Worm (Caenorhabditis elegans): ENCODE measurements around the gene F11F1.1.

Gene F11F1.1

DNA sequence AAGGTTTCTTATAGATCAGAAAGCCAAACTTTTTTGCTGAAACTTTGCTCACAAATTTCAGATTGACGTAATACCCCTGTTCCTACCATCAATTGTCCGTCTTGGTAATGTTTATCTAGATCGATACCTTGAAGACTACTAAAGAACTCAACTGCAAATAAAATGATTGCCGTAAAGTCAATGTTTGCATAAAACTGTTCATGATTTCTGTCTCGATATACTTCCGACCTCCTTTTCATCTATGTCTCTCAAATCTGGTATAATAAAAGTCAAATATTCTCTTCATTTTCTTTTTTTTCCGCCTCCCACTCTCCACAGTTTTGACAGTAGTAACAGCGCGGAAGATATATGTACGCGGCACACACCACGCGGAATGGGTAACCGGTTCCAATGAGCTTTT lies 10.1 kb downstream of the F11F1.1 start, which contains the start of gene nas-1:
nas-1 (plus strand) TSS at position 301 of the 400 bp plus-strand sequence.
- no peak for TF ChIP-seq ces-1 (GFP tag; optimal IDR thresholded peaks at IDR 0.05)
- TF ChIP-seq ztf-4 (tag; optimal IDR thresholded peaks at IDR 0.05) = no peak
- no peak for TF ChIP-seq swsn-7 (tag; optimal IDR thresholded peaks at IDR 0.05)
- no peak for TF ChIP-seq lin-14 (GFP tag; optimal IDR thresholded peaks at IDR 0.05)
- TF ChIP-seq mab-9 (GFP tag; IDR thresholded peaks at IDR 0.05) = no peak
- no peak for TF ChIP-seq mdl-1 (tag; optimal IDR thresholded peaks at IDR 0.05)
- no peak for TF ChIP-seq ceh-63 (GFP tag; optimal IDR thresholded peaks at IDR 0.05)

DNA sequence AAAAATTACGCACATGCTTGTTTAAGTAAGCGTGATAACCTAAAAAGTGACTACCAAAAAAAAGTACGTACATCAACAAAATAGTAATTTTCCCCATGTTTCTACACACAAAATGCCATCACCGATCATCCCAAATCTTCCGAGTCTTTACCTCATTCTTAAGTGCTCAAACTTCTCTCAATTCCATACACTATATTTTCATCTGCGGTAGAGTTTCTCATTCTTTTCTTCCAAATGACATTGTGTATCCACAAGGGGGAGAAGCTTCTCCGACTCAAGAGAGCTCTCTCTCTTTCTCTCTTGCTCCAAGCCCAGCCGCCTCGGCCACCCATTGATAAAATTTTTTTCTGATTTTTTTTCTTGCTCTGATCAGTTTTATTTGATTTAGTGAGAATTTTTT lies 14.1 kb downstream of the F11F1.1 start, which contains the start of gene myo-6:
myo-6 (plus strand) TSS at position 301 of the 400 bp plus-strand sequence.
- TF ChIP-seq unc-98 (GFP tag; IDR thresholded peaks at IDR 0.05) (no peak), tbx-2 (tag; optimal IDR thresholded peaks at IDR 0.05) (no peak), hlh-4 (tag; optimal IDR thresholded peaks at IDR 0.05) (no peak), ceh-82 (tag; optimal IDR thresholded peaks at IDR 0.05) (no peak), jun-1 (tag; optimal IDR thresholded peaks at IDR 0.05) (no peak), efl-1 (optimal IDR thresholded peaks at IDR 0.05) (no peak), efl-1 (GFP tag; optimal IDR thresholded peaks at IDR 0.05 in 1 of 2) (peak in 1 of 2 experiments; percentile 86), nhr-77 (tag; optimal IDR thresholded peaks at IDR 0.05) (peak; percentile 4), skn-1 (tag; optimal IDR thresholded peaks at IDR 0.05) (no peak), nhr-71 (tag; optimal IDR thresholded peaks at IDR 0.05) (no peak), fkh-10 (GFP tag; optimal IDR thresholded peaks at IDR 0.05) (no peak), lin-13 (GFP tag; optimal IDR thresholded peaks at IDR 0.05) (no peak), rnt-1 (tag; optimal IDR thresholded peaks at IDR 0.05) (peak; percentile 37), nhr-12 (tag; optimal IDR thresholded peaks at IDR 0.05) (no peak)

ce11 chrIII:13411202-13411601 lies 15.8 kb downstream of the F11F1.1 start:
- TF ChIP-seq elt-3 (tag; optimal IDR thresholded peaks at IDR 0.05) (no peak), lin-35 (GFP tag; optimal IDR thresholded peaks at IDR 0.05) (peak in 1 of 2 experiments; percentile 10), Y116A8C.19 (tag; optimal IDR thresholded peaks at IDR 0.05; ENCODE audit: borderline replicate concordance) (no peak)

DNA sequence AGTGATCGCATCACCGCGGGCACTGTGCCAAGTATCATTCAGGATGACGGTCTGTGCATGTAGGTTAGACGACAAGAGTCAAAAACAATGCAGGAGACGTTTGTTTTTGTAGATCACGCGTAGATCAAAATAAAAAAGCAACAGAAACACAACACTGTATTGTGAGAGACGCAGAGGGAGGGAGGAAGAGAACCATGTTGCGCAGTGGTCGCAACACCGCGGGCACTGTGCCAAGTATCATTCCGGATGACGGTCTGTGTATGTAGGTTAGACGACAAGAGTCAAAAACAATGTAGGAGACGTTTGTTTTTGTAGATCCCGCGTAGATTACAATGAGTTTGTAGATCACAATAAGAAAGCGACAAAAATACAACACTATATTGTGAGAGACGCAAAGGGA lies 23.6 kb downstream of the F11F1.1 start:
- TF ChIP-seq ceh-8 (GFP tag; optimal IDR thresholded peaks at IDR 0.05) = no peak
- no peak for TF ChIP-seq unc-86 (tag; optimal IDR thresholded peaks at IDR 0.05)
- TF ChIP-seq snpc-4 (tag; optimal IDR thresholded peaks at IDR 0.05) = no peak

DNA sequence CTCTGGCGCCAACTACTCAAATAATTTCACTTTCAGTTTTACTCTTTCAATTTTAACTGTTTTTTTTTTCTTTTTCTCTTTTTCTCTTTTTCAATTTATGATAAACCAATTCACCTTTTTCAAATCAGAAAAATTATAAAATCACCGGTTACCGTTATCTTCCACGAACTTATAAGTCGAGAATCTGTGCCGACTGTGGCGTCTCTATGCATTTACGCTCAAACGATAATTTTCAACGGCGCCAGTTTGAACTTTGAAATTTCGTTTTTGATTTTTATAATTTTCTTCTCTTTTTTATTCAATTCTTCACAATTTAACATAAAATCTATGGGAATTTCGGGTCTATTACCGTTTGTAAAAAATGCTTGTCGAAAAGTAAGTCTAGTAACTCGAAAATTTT lies 28.1 kb downstream of the F11F1.1 start, which contains the start of gene exo-1:
exo-1 (plus strand) TSS at position 101 of the 400 bp plus-strand sequence.
- TF ChIP-seq ceh-82 (tag; optimal IDR thresholded peaks at IDR 0.05) (peak in 1 of 3 experiments; percentile 37), sox-4 (tag; optimal IDR thresholded peaks at IDR 0.05) (no peak), blmp-1 (tag; optimal IDR thresholded peaks at IDR 0.05) (peak; percentile 82), ceh-8 (GFP tag; optimal IDR thresholded peaks at IDR 0.05) (no peak), nhr-20 (tag; optimal IDR thresholded peaks at IDR 0.05) (peak; percentile 43), ceh-63 (GFP tag; optimal IDR thresholded peaks at IDR 0.05) (no peak), nhr-47 (tag; optimal IDR thresholded peaks at IDR 0.05) (peak; percentile 49), hlh-17 (GFP tag; optimal IDR thresholded peaks at IDR 0.05; ENCODE audit: borderline replicate concordance) (no peak), nhr-77 (tag; optimal IDR thresholded peaks at IDR 0.05) (peak; percentile 65), dpl-1 (GFP tag; optimal IDR thresholded peaks at IDR 0.05) (peak; percentile 86 to 91 (median 90)), ztf-11 (tag; optimal IDR thresholded peaks at IDR 0.05) (peak in 1 of 2 experiments; percentile 35), C16A3.4 (tag; optimal IDR thresholded peaks at IDR 0.05) (peak; percentile 95), skn-1 (tag; optimal IDR thresholded peaks at IDR 0.05) (peak; percentile 56), ets-5 (GFP tag; IDR thresholded peaks at IDR 0.05) (no peak), C34B4.2 (tag; optimal IDR thresholded peaks at IDR 0.05) (no peak), nhr-71 (tag; optimal IDR thresholded peaks at IDR 0.05) (peak; percentile 61), fos-1 (tag; optimal IDR thresholded peaks at IDR 0.05) (peak; percentile 2), snu-23 (GFP tag; optimal IDR thresholded peaks at IDR 0.05) (peak; percentile 63), dsc-1 (tag; optimal IDR thresholded peaks at IDR 0.05) (no peak), grh-1 (GFP tag; IDR thresholded peaks at IDR 0.05) (no peak), elt-2 (tag; optimal IDR thresholded peaks at IDR 0.05) (no peak), pag-3 (tag; optimal IDR thresholded peaks at IDR 0.05; ENCODE audit: borderline replicate concordance, insufficient read depth) (no peak), ztf-4 (tag; optimal IDR thresholded peaks at IDR 0.05) (no peak), tbx-2 (tag; optimal IDR thresholded peaks at IDR 0.05) (peak; percentile 2), efl-1 (optimal IDR thresholded peaks at IDR 0.05) (peak; percentile 67 to 92), efl-1 (GFP tag; optimal IDR thresholded peaks at IDR 0.05 in 1 of 2) (peak; percentile 87 to 99), egl-27 (tag; optimal IDR thresholded peaks at IDR 0.05) (no peak)

Measured in whole organism, L1 larva.